Fruit fly (Drosophila melanogaster) Kc167 (cell line): ENCODE results near the gene Semp1.

Experiments
- Myc ChIP-seq: fragments of >200 bp; optimal IDR thresholded peaks from 2 replicates; lab custom pipeline; 2017; ENCODE audit warnings: missing external identifiers
- Sin3A ChIP-seq: fragments of >200 bp; optimal IDR thresholded peaks from 2 replicates; lab custom pipeline; 2018; ENCODE audit warnings: missing external identifiers
- h ChIP-seq: fragments of >200 bp; optimal IDR thresholded peaks from 3 replicates; lab custom pipeline; 2018; ENCODE audit warnings: missing external identifiers
- insv ChIP-seq: fragments of >200 bp; optimal IDR thresholded peaks from 3 replicates; lab custom pipeline; 2018; ENCODE audit warnings: missing external identifiers
- psq ChIP-seq: fragments of >200 bp; optimal IDR thresholded peaks from 2 replicates; lab custom pipeline; 2017; ENCODE audit warnings: missing external identifiers
- ttk ChIP-seq: sonication (Bioruptor generic); optimal IDR thresholded peaks from 2 replicates; lab custom pipeline; 2017; ENCODE audit warnings: missing external identifiers

The Semp1 gene

dm6 chr2L:15609139-15609538, 4.0 kb downstream of the Semp1 start:
- TF ChIP-seq Myc (lab: Kevin White, UChicago) (no peak), Sin3A (no peak), h (no peak), insv (lab: Kevin White, UChicago) (no peak), ttk (lab: Kevin White, UChicago) (no peak), psq (lab: Kevin White, UChicago) (no peak)
